Fruit fly (Drosophila melanogaster) whole organism, embryonic: Measurements from ENCODE around the gene CG10413.

Source experiments
- Adf1 ChIP-seq: fragments of 200-800 bp; sonication (Bioruptor generic); IDR thresholded peaks from 2 replicates; pipeline ENCODE4 v1.3.6; 2022; ENCODE audit warnings: missing biosample characterization, missing genetic modification characterization
- Asciz ChIP-seq: fragments of 200-800 bp; sonication (Bioruptor generic); optimal IDR thresholded peaks from 2 replicates; lab custom pipeline; 2017; ENCODE audit warnings: missing biosample characterization, mild to moderate bottlenecking, missing genetic modification characterization, missing genetic modification reagents
- Awh ChIP-seq: fragments of 200-800 bp; sonication (Bioruptor generic); IDR thresholded peaks from 2 replicates; pipeline ENCODE4, ENCODE4 v1.3.6; 2022; ENCODE audit warnings: missing biosample characterization, missing genetic modification characterization
- CG11398 ChIP-seq: fragments of 200-800 bp; sonication (Bioruptor generic); optimal IDR thresholded peaks from 2 replicates; lab custom pipeline; 2016; ENCODE audit warnings: missing biosample characterization, missing genetic modification characterization
- CG11695 ChIP-seq: fragments of 200-800 bp; sonication (Bioruptor generic); IDR thresholded peaks from 3 replicates; pipeline ENCODE4 v1.3.6; 2022; ENCODE audit warnings: missing biosample characterization, missing genetic modification characterization
- CG1233 ChIP-seq: fragments of 200-800 bp; sonication (Bioruptor generic); optimal IDR thresholded peaks from 4 replicates; lab custom pipeline; 2018; ENCODE audit warnings: missing biosample characterization, mild to moderate bottlenecking, missing genetic modification characterization
- CG13624 ChIP-seq: fragments of 200-800 bp; sonication (Bioruptor generic); optimal IDR thresholded peaks from 2 replicates; lab custom pipeline; 2016; ENCODE audit warnings: missing biosample characterization, missing genetic modification characterization
- CG14710 ChIP-seq: fragments of 200-800 bp; sonication (Bioruptor generic); optimal IDR thresholded peaks from 3 replicates; lab custom pipeline; 2019; ENCODE audit warnings: missing biosample characterization, mild to moderate bottlenecking, missing genetic modification characterization, moderate library complexity
- CG16813 ChIP-seq: fragments of 200-800 bp; sonication (Bioruptor generic); IDR thresholded peaks from 3 replicates; pipeline ENCODE4 v1.3.6; 2022; ENCODE audit warnings: missing biosample characterization, missing genetic modification characterization; ENCODE audit not compliant: partially characterized antibody
- CG18262 ChIP-seq: fragments of 200-800 bp; optimal IDR thresholded peaks from 3 replicates; lab custom pipeline; 2019; ENCODE audit warnings: missing biosample characterization, mild to moderate bottlenecking, missing genetic modification characterization, moderate library complexity
- CG2116 ChIP-seq: fragments of 200-800 bp; sonication (Bioruptor generic); optimal IDR thresholded peaks from 3 replicates; lab custom pipeline; 2018; ENCODE audit warnings: missing biosample characterization, mild to moderate bottlenecking, missing genetic modification characterization
- CG33557 ChIP-seq: fragments of 200-800 bp; sonication (Bioruptor generic); optimal IDR thresholded peaks from 2 replicates; lab custom pipeline; 2019; ENCODE audit warnings: missing biosample characterization, mild to moderate bottlenecking, missing genetic modification characterization, moderate library complexity
- CG34376 ChIP-seq: fragments of 200-800 bp; sonication (Bioruptor generic); optimal IDR thresholded peaks from 2 replicates; lab custom pipeline; 2018; ENCODE audit warnings: missing biosample characterization, mild to moderate bottlenecking, missing genetic modification characterization
- CG3847 ChIP-seq: fragments of 200-800 bp; sonication (Bioruptor generic); IDR thresholded peaks from 2 replicates; pipeline ENCODE4 v1.3.6; 2022; ENCODE audit warnings: missing biosample characterization, missing genetic modification characterization
- CG4707 ChIP-seq: fragments of 200-800 bp; sonication (Bioruptor generic); optimal IDR thresholded peaks from 2 replicates; lab custom pipeline; 2018; ENCODE audit warnings: missing biosample characterization, mild to moderate bottlenecking, missing genetic modification characterization, moderate library complexity
- CG5953 ChIP-seq: fragments of 200-800 bp; sonication (Bioruptor generic); IDR thresholded peaks from 2 replicates; pipeline ENCODE4 v1.3.6; 2022; ENCODE audit warnings: missing biosample characterization, missing genetic modification characterization
- CG6683 ChIP-seq: fragments of 200-800 bp; sonication (Bioruptor generic); optimal IDR thresholded peaks from 2 replicates; lab custom pipeline; 2017; ENCODE audit warnings: missing biosample characterization, mild to moderate bottlenecking, missing genetic modification characterization, missing genetic modification reagents
- CG6689 ChIP-seq: fragments of 200-800 bp; sonication (Bioruptor generic); IDR thresholded peaks from 2 replicates; pipeline ENCODE4 v1.3.6; 2022; ENCODE audit warnings: missing biosample characterization, missing genetic modification characterization
- CoRest ChIP-seq: fragments of 200-800 bp; sonication (Bioruptor generic); optimal IDR thresholded peaks from 3 replicates; lab custom pipeline; 2018; ENCODE audit warnings: missing biosample characterization, mild to moderate bottlenecking, missing genetic modification characterization, moderate library complexity
- Dfd ChIP-seq, 2 experiments: fragments of >200 bp; optimal IDR thresholded peaks; 2 replicates each; lab custom pipeline; 2017; ENCODE audit warnings: missing biosample characterization in 2 of 2, missing genetic modification characterization in 2 of 2
- HHEX ChIP-seq: fragments of 200-800 bp; sonication (Bioruptor generic); optimal IDR thresholded peaks from 3 replicates; lab custom pipeline; 2017; ENCODE audit warnings: missing biosample characterization, mild to moderate bottlenecking, missing genetic modification characterization, missing genetic modification reagents
- HmgD ChIP-seq: fragments of 200-800 bp; sonication (Bioruptor generic); optimal IDR thresholded peaks from 3 replicates; lab custom pipeline; 2016; ENCODE audit warnings: missing biosample characterization, missing genetic modification characterization
- MTF-1 ChIP-seq: fragments of 200-800 bp; sonication (Bioruptor generic); optimal IDR thresholded peaks from 2 replicates; lab custom pipeline; 2018; ENCODE audit warnings: missing biosample characterization, mild to moderate bottlenecking, missing genetic modification characterization, borderline replicate concordance
- Pdp1 ChIP-seq, 2 experiments: fragments of 200-800 bp; sonication (Bioruptor generic); optimal IDR thresholded peaks; 3 replicates each; lab custom pipeline; 2016; ENCODE audit warnings: missing biosample characterization in 2 of 2, missing genetic modification characterization in 2 of 2, mild to moderate bottlenecking in 1 of 2, moderate library complexity in 1 of 2
- Side ChIP-seq: fragments of 200-800 bp; sonication (Bioruptor generic); optimal IDR thresholded peaks from 2 replicates; lab custom pipeline; 2016; ENCODE audit warnings: missing biosample characterization, missing genetic modification characterization
- Tbp ChIP-seq: fragments of >200 bp; optimal IDR thresholded peaks from 2 replicates; lab custom pipeline; 2018; ENCODE audit warnings: missing biosample characterization, missing genetic modification characterization
- aop ChIP-seq: fragments of 200-800 bp; sonication (Bioruptor generic); IDR thresholded peaks from 2 replicates; pipeline ENCODE4 v1.3.6; 2022; ENCODE audit warnings: missing biosample characterization, missing genetic modification characterization
- crc ChIP-seq: fragments of 200-800 bp; sonication (Bioruptor generic); optimal IDR thresholded peaks from 2 replicates; lab custom pipeline; 2016; ENCODE audit warnings: missing biosample characterization, missing genetic modification characterization
- croc ChIP-seq: fragments of 200-800 bp; sonication (Bioruptor generic); conservative IDR thresholded peaks from 3 replicates; pipeline ENCODE4 v1.3.6; 2022; ENCODE audit warnings: missing biosample characterization, missing genetic modification characterization
- disco-r ChIP-seq: fragments of 200-800 bp; sonication (Bioruptor generic); optimal IDR thresholded peaks from 2 replicates; lab custom pipeline; 2016; ENCODE audit warnings: missing biosample characterization, missing genetic modification characterization
- gem ChIP-seq: fragments of 200-800 bp; sonication (Bioruptor generic); optimal IDR thresholded peaks from 2 replicates; lab custom pipeline; 2019; ENCODE audit warnings: missing biosample characterization, mild to moderate bottlenecking, missing genetic modification characterization, moderate library complexity
- grau ChIP-seq: fragments of 200-800 bp; optimal IDR thresholded peaks from 3 replicates; lab custom pipeline; 2019; ENCODE audit warnings: missing biosample characterization, mild to moderate bottlenecking, missing genetic modification characterization, moderate library complexity
- grn ChIP-seq: fragments of 200-800 bp; sonication (Bioruptor generic); optimal IDR thresholded peaks from 3 replicates; lab custom pipeline; 2017; ENCODE audit warnings: missing biosample characterization, missing genetic modification characterization
- ind ChIP-seq: fragments of 200-800 bp; sonication (Bioruptor generic); optimal IDR thresholded peaks from 3 replicates; lab custom pipeline; 2016; ENCODE audit warnings: missing biosample characterization, missing genetic modification characterization
- jumu ChIP-seq: fragments of 200-800 bp; sonication (Bioruptor generic); optimal IDR thresholded peaks from 3 replicates; lab custom pipeline; 2016; ENCODE audit warnings: missing biosample characterization, missing genetic modification characterization
- nmo ChIP-seq: fragments of 200-800 bp; sonication (Bioruptor generic); optimal IDR thresholded peaks from 2 replicates; lab custom pipeline; 2018; ENCODE audit warnings: missing biosample characterization, mild to moderate bottlenecking, missing genetic modification characterization, moderate library complexity
- p53 ChIP-seq: fragments of 200-800 bp; sonication (Bioruptor generic); optimal IDR thresholded peaks from 2 replicates; lab custom pipeline; 2016; ENCODE audit warnings: missing biosample characterization, missing genetic modification characterization
- prd ChIP-seq, 3 experiments: fragments of >200 bp in 2 of 3; fragments of 200-800 bp in 1 of 3; sonication (Bioruptor generic) in 1 of 3; optimal IDR thresholded peaks in 2 of 3; IDR thresholded peaks in 1 of 3; 2 replicates in 2 of 3; 3 replicates in 1 of 3; pipeline versions ENCODE4 v1.3.6 to Lab custom; 2017 to 2022; ENCODE audit warnings: missing biosample characterization in 1 of 3, missing genetic modification characterization in 1 of 3
- psq ChIP-seq: fragments of 200-800 bp; sonication (Bioruptor generic); optimal IDR thresholded peaks from 2 replicates; lab custom pipeline; 2017; ENCODE audit warnings: missing biosample characterization, missing genetic modification characterization
- sd ChIP-seq: fragments of 200-800 bp; sonication (Bioruptor generic); optimal IDR thresholded peaks from 3 replicates; lab custom pipeline; 2018; ENCODE audit warnings: missing biosample characterization, mild to moderate bottlenecking, missing genetic modification characterization, moderate library complexity
- sens-2 ChIP-seq: fragments of 200-800 bp; sonication (Bioruptor generic); IDR thresholded peaks from 2 replicates; pipeline ENCODE4 v1.3.6; 2022; ENCODE audit warnings: missing biosample characterization, missing genetic modification characterization
- seq ChIP-seq: fragments of 200-800 bp; sonication (Bioruptor generic); IDR thresholded peaks from 2 replicates; pipeline ENCODE4 v1.3.6; 2022; ENCODE audit warnings: missing biosample characterization, missing genetic modification characterization
- sna ChIP-seq: fragments of 200-800 bp; sonication (Bioruptor generic); IDR thresholded peaks from 2 replicates; pipeline ENCODE4 v1.3.6; 2022; ENCODE audit warnings: missing biosample characterization, missing genetic modification characterization; ENCODE audit not compliant: partially characterized antibody
- tna ChIP-seq: fragments of 200-800 bp; sonication (Bioruptor generic); IDR thresholded peaks from 2 replicates; pipeline ENCODE4 v1.3.6; 2022; ENCODE audit warnings: missing biosample characterization, missing genetic modification characterization; ENCODE audit not compliant: partially characterized antibody
- trh ChIP-seq: fragments of 200-800 bp; sonication (Bioruptor generic); optimal IDR thresholded peaks from 2 replicates; lab custom pipeline; 2016; ENCODE audit warnings: missing biosample characterization, missing genetic modification characterization
- wdn ChIP-seq: fragments of 200-800 bp; sonication (Bioruptor generic); IDR thresholded peaks from 2 replicates; pipeline ENCODE4 v1.3.6; 2022; ENCODE audit warnings: missing biosample characterization, missing genetic modification characterization
- wek ChIP-seq: fragments of 200-800 bp; sonication (Bioruptor generic); optimal IDR thresholded peaks from 3 replicates; lab custom pipeline; 2018; ENCODE audit warnings: missing biosample characterization, mild to moderate bottlenecking, missing genetic modification characterization, moderate library complexity
- zen ChIP-seq: fragments of 200-800 bp; sonication (Bioruptor generic); optimal IDR thresholded peaks from 3 replicates; lab custom pipeline; 2018; ENCODE audit warnings: missing biosample characterization, mild to moderate bottlenecking, missing genetic modification characterization, moderate library complexity

Gene CG10413

dm6 chr2L:18566235-18567158, 38.6 kb downstream of the CG10413 start:
- TF ChIP-seq prd (optimal IDR thresholded peaks at IDR 0.05; lab: Kevin White, UChicago) (no peak), prd (GFP tag; IDR thresholded peaks at IDR 0.05; lab: Robert Waterston, UW) (no peak; the same call in 2 of the 3 replicates), CG2116 (no peak), sna (no peak), crc (GFP tag; lab: Kevin White, UChicago) (no peak), wek (no peak), CG4707 (GFP tag; lab: Kevin White, UChicago) (no peak), nmo (GFP tag; lab: Kevin White, UChicago) (peak; percentile 20), zen (tag; lab: Kevin White, UChicago) (no peak), Side (GFP tag; lab: Kevin White, UChicago) (no peak), sens-2 (GFP tag; lab: Robert Waterston, UW) (peak; percentile 52; the same call in 1 of the 2 replicates), Awh (GFP tag; lab: Robert Waterston, UW) (0 out of 2 replicates have a peak, but pooled peaks have one; percentile 12), Adf1 (no peak), CG6683 (GFP tag; lab: Kevin White, UChicago) (no peak), sd (tag; lab: Kevin White, UChicago) (peak; percentile 85), HmgD (no peak), CG1233 (GFP tag; lab: Kevin White, UChicago) (peak; percentile 33), jumu (GFP tag; lab: Kevin White, UChicago) (no peak), grau (tag; lab: Kevin White, UChicago) (peak; percentile 77), wdn (GFP tag; lab: Robert Waterston, UW) (no peak), croc (GFP tag; lab: Robert Waterston, UW) (no peak), ind (no peak), CG33557 (GFP tag; lab: Kevin White, UChicago) (peak; percentile 43), seq (no peak), HHEX (GFP tag; lab: Kevin White, UChicago) (no peak), Tbp (GFP tag; lab: Kevin White, UChicago) (no peak), p53 (GFP tag; lab: Kevin White, UChicago) (no peak), CG13624 (GFP tag; lab: Kevin White, UChicago) (no peak), tna (no peak), CG3847 (GFP tag; lab: Robert Waterston, UW) (no peak), aop (GFP tag; lab: Robert Waterston, UW) (no peak), CG11695 (no peak), psq (no peak), CG14710 (peak; percentile 37), trh (GFP tag; lab: Kevin White, UChicago) (no peak), CG34376 (GFP tag; lab: Kevin White, UChicago) (peak; percentile 70), gem (tag; lab: Kevin White, UChicago) (peak; percentile 73), CG18262 (tag; lab: Kevin White, UChicago) (peak; percentile 54), Asciz (GFP tag; lab: Kevin White, UChicago) (no peak), CG11398 (GFP tag; lab: Kevin White, UChicago) (no peak), Pdp1 (GFP tag; optimal IDR thresholded peaks at IDR 0.05; lab: Kevin White, UChicago) (peak in 1 of 2 experiments; percentile 33), disco-r (GFP tag; lab: Kevin White, UChicago) (no peak), MTF-1 (GFP tag; lab: Kevin White, UChicago) (no peak), grn (GFP tag; lab: Kevin White, UChicago) (peak; percentile 43), CG5953 (no peak), Dfd (GFP tag; optimal IDR thresholded peaks at IDR 0.05; lab: Kevin White, UChicago) (no peak), CoRest (tag; lab: Kevin White, UChicago) (peak; percentile 47), CG16813 (GFP tag; lab: Robert Waterston, UW) (peak; percentile 39; the same call in 1 of the 3 replicates), CG6689 (GFP tag; lab: Robert Waterston, UW) (peak; percentile 47)
